Worm (Caenorhabditis elegans): ENCODE results near the gene cyp-31A3.
A peak's percentile ranks its signal among the peaks of the same experiment; 100 is the strongest.

The cyp-31A3 gene

ce11 chrIV:4748408-4749105, 12.3 kb upstream of the cyp-31A3 start, which contains the start of gene cyc-2.1 (continued):
- TF ChIP-seq ztf-26 (tag; optimal IDR thresholded peaks at IDR 0.05), result peak; percentile 72
- TF ChIP-seq F57A8.1 (GFP tag; optimal IDR thresholded peaks at IDR 0.05), result no peak
- no peak for TF ChIP-seq ama-1 (optimal IDR thresholded peaks at IDR 0.05)
- peak; percentile 34 to 66 for TF ChIP-seq ama-1 (GFP tag; optimal IDR thresholded peaks at IDR 0.05)
- TF ChIP-seq tbx-9 (tag; optimal IDR thresholded peaks at IDR 0.05; ENCODE audit: borderline replicate concordance), result no peak
- TF ChIP-seq lin-26 (GFP tag; IDR thresholded peaks at IDR 0.05), result peak; percentile 66
- TF ChIP-seq nhr-120 (GFP tag; IDR thresholded peaks at IDR 0.05), result no peak
- peak; percentile 45 for TF ChIP-seq K12H6.12 (tag; optimal IDR thresholded peaks at IDR 0.05)
- TF ChIP-seq fkh-3 (tag; optimal IDR thresholded peaks at IDR 0.05), result no peak
- TF ChIP-seq Y79H2A.3 (GFP tag; conservative IDR thresholded peaks at IDR 0.05), result no peak
- TF ChIP-seq C06A6.2 (GFP tag; conservative IDR thresholded peaks at IDR 0.05), result no peak
- peak; percentile 88 for TF ChIP-seq ztf-18 (tag; optimal IDR thresholded peaks at IDR 0.05)
- TF ChIP-seq aptf-3 (GFP tag; IDR thresholded peaks at IDR 0.05), result peak; percentile 76; the same call in 1 of the 2 replicates
- peak; percentile 74 for TF ChIP-seq dox-1 (GFP tag; IDR thresholded peaks at IDR 0.05)
- TF ChIP-seq snpc-4 (GFP tag; optimal IDR thresholded peaks at IDR 0.05), result peak; percentile 30
- peak in 3 of 4 experiments; percentile 43 to 73 (median 59) for TF ChIP-seq snpc-4 (tag; optimal IDR thresholded peaks at IDR 0.05)
- no peak for TF ChIP-seq madf-8 (GFP tag; conservative IDR thresholded peaks at IDR 0.05)
- TF ChIP-seq chd-7 (tag; optimal IDR thresholded peaks at IDR 0.05), result no peak
- TF ChIP-seq K11D2.4 (GFP tag; IDR thresholded peaks at IDR 0.05), result 0 out of 2 replicates have a peak, but pooled peaks have one; percentile 21
- TF ChIP-seq lag-1 (GFP tag; IDR thresholded peaks at IDR 0.05), result no peak
- TF ChIP-seq F22D6.2 (tag; optimal IDR thresholded peaks at IDR 0.05), result no peak
- no peak for TF ChIP-seq rpc-1 (optimal IDR thresholded peaks at IDR 0.05)
- TF ChIP-seq rpc-1 (tag; optimal IDR thresholded peaks at IDR 0.05), result no peak
- TF ChIP-seq ztf-25 (GFP tag; IDR thresholded peaks at IDR 0.05), result no peak
- 0 out of 2 replicates have a peak, but pooled peaks have one; percentile 13 for TF ChIP-seq C17E4.6 (GFP tag; IDR thresholded peaks at IDR 0.05)
- no peak for TF ChIP-seq dpl-1 (GFP tag; optimal IDR thresholded peaks at IDR 0.05)
- TF ChIP-seq B0035.1 (tag; optimal IDR thresholded peaks at IDR 0.05), result no peak
- TF ChIP-seq egl-18 (GFP tag; IDR thresholded peaks at IDR 0.05), result 0 out of 2 replicates have a peak, but pooled peaks have one; percentile 4
- no peak for TF ChIP-seq pha-4 (tag; optimal IDR thresholded peaks at IDR 0.05)
- TF ChIP-seq mes-4 (tag; optimal IDR thresholded peaks at IDR 0.05), result peak; percentile 6
- TF ChIP-seq mcd-1 (GFP tag; IDR thresholded peaks at IDR 0.05), result peak; percentile 81
- peak; percentile 92 for TF ChIP-seq attf-5 (GFP tag; optimal IDR thresholded peaks at IDR 0.05)
- TF ChIP-seq lsl-1 (GFP tag; optimal IDR thresholded peaks at IDR 0.05), result peak; percentile 54
- TF ChIP-seq somi-1 (GFP tag; optimal IDR thresholded peaks at IDR 0.05), result no peak
- TF ChIP-seq rec-8 (tag; optimal IDR thresholded peaks at IDR 0.05), result no peak
- no peak for TF ChIP-seq die-1 (tag; optimal IDR thresholded peaks at IDR 0.05)
- peak; percentile 71 for TF ChIP-seq lin-54 (GFP tag; optimal IDR thresholded peaks at IDR 0.05)
- no peak for TF ChIP-seq lsy-27 (tag; optimal IDR thresholded peaks at IDR 0.05; ENCODE audit: borderline replicate concordance, insufficient read depth)
- peak; percentile 38 for TF ChIP-seq ceh-100 (GFP tag; IDR thresholded peaks at IDR 0.05)
- no peak for TF ChIP-seq akir-1 (GFP tag; optimal IDR thresholded peaks at IDR 0.05)
- no peak for TF ChIP-seq ccch-3 (GFP tag; optimal IDR thresholded peaks at IDR 0.05)
- TF ChIP-seq madf-3 (GFP tag; IDR thresholded peaks at IDR 0.05), result peak; percentile 79
- TF ChIP-seq tbp1 (GFP tag; optimal IDR thresholded peaks at IDR 0.05), result peak; percentile 59
- TF ChIP-seq Y67H2A.10 (GFP tag; conservative IDR thresholded peaks at IDR 0.05), result no peak
- TF ChIP-seq F23B12.7 (tag; optimal IDR thresholded peaks at IDR 0.05; ENCODE audit: insufficient read depth), result peak; percentile 71
- no peak for TF ChIP-seq nhr-90 (tag; optimal IDR thresholded peaks at IDR 0.05)
- no peak for TF ChIP-seq madf-10 (tag; optimal IDR thresholded peaks at IDR 0.05)
- no peak for TF ChIP-seq lir-1 (GFP tag; conservative IDR thresholded peaks at IDR 0.05)

All from whole organism, young adult.